Fruit fly (Drosophila melanogaster) whole organism, wandering third instar larva: ENCODE results near the gene Vajk3.

Experiments
- Myc ChIP-seq: fragments of >200 bp; optimal IDR thresholded peaks from 2 replicates; lab custom pipeline; 2017
- usp ChIP-seq: fragments of >200 bp; optimal IDR thresholded peaks from 2 replicates; lab custom pipeline; 2017; ENCODE audit warnings: missing biosample characterization, missing genetic modification characterization

- TF ChIP-seq Myc (lab: Kevin White, UChicago) (no peak), usp (GFP tag; lab: Kevin White, UChicago) (no peak)
Observed at dm6 chr2L:13903796-13904330, 43.4 kb downstream of the Vajk3 start.
